Worm (Caenorhabditis elegans): Measurements from ENCODE around the gene rhi-1.

ce11 chrX:4524844-4525243, 16.5 kb downstream of the rhi-1 start:
- no peak for TF ChIP-seq ceh-36 (tag; optimal IDR thresholded peaks at IDR 0.05)
- TF ChIP-seq ama-1 (optimal IDR thresholded peaks at IDR 0.05): no peak
- TF ChIP-seq tbx-37 (GFP tag; conservative IDR thresholded peaks at IDR 0.05): no peak
- no peak for TF ChIP-seq hmg-4 (GFP tag; optimal IDR thresholded peaks at IDR 0.05)
- no peak for TF ChIP-seq hnd-1 (tag; optimal IDR thresholded peaks at IDR 0.05)
- no peak for TF ChIP-seq tra-4 (tag; optimal IDR thresholded peaks at IDR 0.05)
- no peak for TF ChIP-seq scrt-1 (GFP tag; IDR thresholded peaks at IDR 0.05)
- no peak for TF ChIP-seq ceh-13 (GFP tag; optimal IDR thresholded peaks at IDR 0.05)
- TF ChIP-seq ets-7 (tag; optimal IDR thresholded peaks at IDR 0.05): no peak
- no peak for TF ChIP-seq sea-1 (GFP tag; conservative IDR thresholded peaks at IDR 0.05)
- no peak for TF ChIP-seq flt-1 (GFP tag; IDR thresholded peaks at IDR 0.05)
- no peak for TF ChIP-seq hmbx-1 (tag; optimal IDR thresholded peaks at IDR 0.05)
- TF ChIP-seq tbx-11 (GFP tag; IDR thresholded peaks at IDR 0.05): no peak
- TF ChIP-seq aly-1 (tag; optimal IDR thresholded peaks at IDR 0.05): no peak

Measured in whole organism, early embryonic.